Fruit fly (Drosophila melanogaster) whole organism, embryonic: ENCODE results near the gene CG6652.

ENCODE experiments used
- Antp ChIP-seq: fragments of 200-800 bp; sonication (Bioruptor generic); optimal IDR thresholded peaks from 3 replicates; lab custom pipeline; 2016; ENCODE audit warnings: missing biosample characterization, missing genetic modification characterization
- Bgb ChIP-seq: fragments of 200-800 bp; sonication (Bioruptor generic); IDR thresholded peaks from 2 replicates; pipeline ENCODE4 v1.3.6; 2022; ENCODE audit warnings: missing biosample characterization, missing genetic modification characterization; ENCODE audit not compliant: partially characterized antibody
- Bteb2 ChIP-seq: fragments of 200-800 bp; sonication (Bioruptor generic); optimal IDR thresholded peaks from 2 replicates; lab custom pipeline; 2016; ENCODE audit warnings: missing biosample characterization, missing genetic modification characterization
- CG11504 ChIP-seq: fragments of 200-800 bp; sonication (Bioruptor generic); optimal IDR thresholded peaks from 3 replicates; lab custom pipeline; 2019; ENCODE audit warnings: missing biosample characterization, mild to moderate bottlenecking, missing genetic modification characterization, moderate library complexity
- CG11695 ChIP-seq: fragments of 200-800 bp; sonication (Bioruptor generic); IDR thresholded peaks from 3 replicates; pipeline ENCODE4 v1.3.6; 2022; ENCODE audit warnings: missing biosample characterization, missing genetic modification characterization
- CG12236 ChIP-seq: fragments of 200-800 bp; sonication (Bioruptor generic); optimal IDR thresholded peaks from 2 replicates; lab custom pipeline; 2016; ENCODE audit warnings: missing biosample characterization, missing genetic modification characterization
- CG14014 ChIP-seq: fragments of 200-800 bp; sonication (Bioruptor generic); IDR thresholded peaks from 2 replicates; pipeline ENCODE4 v1.3.6; 2022; ENCODE audit warnings: missing biosample characterization, missing genetic modification characterization
- CG15269 ChIP-seq: fragments of 200-800 bp; sonication (Bioruptor generic); optimal IDR thresholded peaks from 2 replicates; lab custom pipeline; 2018; ENCODE audit warnings: missing biosample characterization, mild to moderate bottlenecking, missing genetic modification characterization, moderate library complexity
- CG18011 ChIP-seq: fragments of 200-800 bp; sonication (Bioruptor generic); optimal IDR thresholded peaks from 2 replicates; lab custom pipeline; 2017; ENCODE audit warnings: missing biosample characterization, missing genetic modification characterization, mild to moderate bottlenecking, moderate library complexity, missing genotype
- CG18764 ChIP-seq: fragments of 200-800 bp; sonication (Bioruptor generic); optimal IDR thresholded peaks from 3 replicates; lab custom pipeline; 2016; ENCODE audit warnings: missing biosample characterization, missing genetic modification characterization
- CG2120 ChIP-seq: fragments of 200-800 bp; sonication (Bioruptor generic); optimal IDR thresholded peaks from 3 replicates; lab custom pipeline; 2016; ENCODE audit warnings: missing biosample characterization, missing genetic modification characterization
- CG2875 ChIP-seq: fragments of 200-800 bp; sonication (Bioruptor generic); optimal IDR thresholded peaks from 2 replicates; lab custom pipeline; 2017; ENCODE audit warnings: missing biosample characterization, mild to moderate bottlenecking, missing genetic modification characterization, missing genetic modification reagents
- CG31388 ChIP-seq: fragments of 200-800 bp; sonication (Bioruptor generic); optimal IDR thresholded peaks from 2 replicates; lab custom pipeline; 2016; ENCODE audit warnings: missing biosample characterization, missing genetic modification characterization
- CG6254 ChIP-seq: fragments of 200-800 bp; sonication (Bioruptor generic); optimal IDR thresholded peaks from 3 replicates; lab custom pipeline; 2017; ENCODE audit warnings: mild to moderate bottlenecking, missing biosample characterization, missing genetic modification reagents, missing genetic modification characterization
- CG6683 ChIP-seq: fragments of 200-800 bp; sonication (Bioruptor generic); optimal IDR thresholded peaks from 2 replicates; lab custom pipeline; 2017; ENCODE audit warnings: missing biosample characterization, mild to moderate bottlenecking, missing genetic modification characterization, missing genetic modification reagents
- CG6813 ChIP-seq: fragments of 200-800 bp; sonication (Bioruptor generic); optimal IDR thresholded peaks from 2 replicates; lab custom pipeline; 2017; ENCODE audit warnings: missing biosample characterization, missing genetic modification characterization, mild to moderate bottlenecking, moderate library complexity, missing genetic modification reagents
- CG7928 ChIP-seq: fragments of 200-800 bp; sonication (Bioruptor generic); optimal IDR thresholded peaks from 2 replicates; lab custom pipeline; 2017; ENCODE audit warnings: missing biosample characterization, mild to moderate bottlenecking, missing genetic modification characterization
- CG8765 ChIP-seq: fragments of 200-800 bp; sonication (Bioruptor generic); IDR thresholded peaks from 2 replicates; pipeline ENCODE4 v1.3.6; 2022; ENCODE audit warnings: missing biosample characterization, missing genetic modification characterization
- CG9609 ChIP-seq: fragments of 200-800 bp; sonication (Bioruptor generic); optimal IDR thresholded peaks from 3 replicates; lab custom pipeline; 2016; ENCODE audit warnings: missing biosample characterization, missing genetic modification characterization
- CG9817 ChIP-seq: fragments of 200-800 bp; sonication (Bioruptor generic); optimal IDR thresholded peaks from 2 replicates; lab custom pipeline; 2018; ENCODE audit warnings: missing biosample characterization, mild to moderate bottlenecking, missing genetic modification characterization, moderate library complexity
- Dll ChIP-seq: fragments of 200-800 bp; sonication (Bioruptor generic); IDR thresholded peaks from 4 replicates; pipeline ENCODE4 v1.3.6; 2022; ENCODE audit warnings: missing biosample characterization, missing genetic modification characterization; ENCODE audit not compliant: partially characterized antibody
- Eip74EF ChIP-seq, 2 experiments: fragments of 200-800 bp in 1 of 2; fragments of >200 bp in 1 of 2; sonication (Bioruptor generic) in 1 of 2; optimal IDR thresholded peaks; 2 replicates each; lab custom pipeline; 2017 to 2019; ENCODE audit warnings: missing biosample characterization in 2 of 2, missing genetic modification characterization in 2 of 2, mild to moderate bottlenecking in 1 of 2, moderate library complexity in 1 of 2
- Jarid2 ChIP-seq: fragments of 200-800 bp; sonication (Bioruptor generic); optimal IDR thresholded peaks from 3 replicates; lab custom pipeline; 2017; ENCODE audit warnings: mild to moderate bottlenecking, missing biosample characterization, missing genetic modification reagents, missing genetic modification characterization
- Lim3 ChIP-seq: fragments of 200-800 bp; sonication (Bioruptor generic); IDR thresholded peaks from 2 replicates; pipeline ENCODE4 v1.3.6; 2022; ENCODE audit warnings: missing biosample characterization, missing genetic modification characterization
- Mes4 ChIP-seq: fragments of 200-800 bp; sonication (Bioruptor generic); optimal IDR thresholded peaks from 2 replicates; lab custom pipeline; 2016; ENCODE audit warnings: missing biosample characterization, missing genetic modification characterization
- NK7.1 ChIP-seq: fragments of 200-800 bp; sonication (Bioruptor generic); optimal IDR thresholded peaks from 3 replicates; lab custom pipeline; 2016; ENCODE audit warnings: missing biosample characterization, missing genetic modification characterization
- Nf-YB ChIP-seq: fragments of 200-800 bp; sonication (Bioruptor generic); optimal IDR thresholded peaks from 3 replicates; lab custom pipeline; 2019; ENCODE audit warnings: missing biosample characterization, mild to moderate bottlenecking, missing genetic modification characterization, moderate library complexity
- Optix ChIP-seq: fragments of 200-800 bp; sonication (Bioruptor generic); IDR thresholded peaks from 3 replicates; pipeline ENCODE4 v1.3.6; 2022; ENCODE audit warnings: missing biosample characterization, missing genetic modification characterization
- Sin3A ChIP-seq: fragments of >200 bp; optimal IDR thresholded peaks from 2 replicates; lab custom pipeline; 2018
- ac ChIP-seq: fragments of 200-800 bp; sonication (Bioruptor generic); optimal IDR thresholded peaks from 3 replicates; lab custom pipeline; 2017; ENCODE audit warnings: missing biosample characterization, mild to moderate bottlenecking, missing genetic modification characterization
- ase ChIP-seq: fragments of 200-800 bp; sonication (Bioruptor generic); IDR thresholded peaks from 3 replicates; pipeline ENCODE4 v1.3.6; 2022; ENCODE audit warnings: missing biosample characterization, missing genetic modification characterization
- chm ChIP-seq: fragments of 200-800 bp; sonication (Bioruptor generic); IDR thresholded peaks from 2 replicates; pipeline ENCODE4 v1.3.6; 2022; ENCODE audit warnings: missing biosample characterization, missing genetic modification characterization
- dm ChIP-seq: fragments of 200-800 bp; sonication (Bioruptor generic); optimal IDR thresholded peaks from 3 replicates; lab custom pipeline; 2016; ENCODE audit warnings: missing biosample characterization, missing genetic modification characterization
- ewg ChIP-seq: fragments of 200-800 bp; sonication (Bioruptor generic); optimal IDR thresholded peaks from 3 replicates; lab custom pipeline; 2017; ENCODE audit warnings: mild to moderate bottlenecking, missing biosample characterization, missing genetic modification reagents, missing genetic modification characterization
- ftz-f1 ChIP-seq: fragments of 200-800 bp; sonication (Bioruptor generic); optimal IDR thresholded peaks from 2 replicates; lab custom pipeline; 2016; ENCODE audit warnings: missing biosample characterization, missing genetic modification characterization
- gcm ChIP-seq: fragments of 200-800 bp; sonication (Bioruptor generic); optimal IDR thresholded peaks from 2 replicates; lab custom pipeline; 2019; ENCODE audit warnings: missing biosample characterization, mild to moderate bottlenecking, missing genetic modification characterization, moderate library complexity
- her ChIP-seq: fragments of 200-800 bp; sonication (Bioruptor generic); optimal IDR thresholded peaks from 2 replicates; lab custom pipeline; 2016; ENCODE audit warnings: missing biosample characterization, missing genetic modification characterization
- kah ChIP-seq: fragments of 200-800 bp; sonication (Bioruptor generic); optimal IDR thresholded peaks from 2 replicates; lab custom pipeline; 2018; ENCODE audit warnings: missing biosample characterization, mild to moderate bottlenecking, missing genetic modification characterization
- nau ChIP-seq: fragments of 200-800 bp; sonication (Bioruptor generic); optimal IDR thresholded peaks from 3 replicates; lab custom pipeline; 2017; ENCODE audit warnings: missing biosample characterization, mild to moderate bottlenecking, missing genetic modification characterization, missing genetic modification reagents
- odd ChIP-seq: fragments of 200-800 bp; sonication (Bioruptor generic); optimal IDR thresholded peaks from 2 replicates; lab custom pipeline; 2017; ENCODE audit warnings: missing biosample characterization, mild to moderate bottlenecking, missing genetic modification characterization
- peb ChIP-seq: fragments of 200-800 bp; sonication (Bioruptor generic); IDR thresholded peaks from 2 replicates; pipeline ENCODE4 v1.3.6; 2022; ENCODE audit warnings: missing biosample characterization, missing genetic modification characterization
- pzg ChIP-seq: fragments of 200-800 bp; sonication (Bioruptor generic); optimal IDR thresholded peaks from 3 replicates; lab custom pipeline; 2018; ENCODE audit warnings: missing biosample characterization, mild to moderate bottlenecking, missing genetic modification characterization, moderate library complexity
- ranshi ChIP-seq: fragments of 200-800 bp; sonication (Bioruptor generic); IDR thresholded peaks from 2 replicates; pipeline ENCODE4 v1.3.6; 2022; ENCODE audit warnings: missing biosample characterization, missing genetic modification characterization
- ro ChIP-seq: fragments of 200-800 bp; sonication (Bioruptor generic); IDR thresholded peaks from 2 replicates; pipeline ENCODE4 v1.3.6; 2022; ENCODE audit warnings: missing biosample characterization, missing genetic modification characterization
- run ChIP-seq: fragments of 200-800 bp; sonication (Bioruptor generic); optimal IDR thresholded peaks from 3 replicates; lab custom pipeline; 2018; ENCODE audit warnings: missing biosample characterization, mild to moderate bottlenecking, missing genetic modification characterization
- seq ChIP-seq: fragments of 200-800 bp; sonication (Bioruptor generic); IDR thresholded peaks from 2 replicates; pipeline ENCODE4 v1.3.6; 2022; ENCODE audit warnings: missing biosample characterization, missing genetic modification characterization
- slbo ChIP-seq: fragments of 200-800 bp; sonication (Bioruptor generic); IDR thresholded peaks from 2 replicates; pipeline ENCODE4 v1.3.6; 2022; ENCODE audit warnings: missing biosample characterization, missing genetic modification characterization
- tap ChIP-seq: fragments of 200-800 bp; optimal IDR thresholded peaks from 3 replicates; lab custom pipeline; 2019; ENCODE audit warnings: missing biosample characterization, mild to moderate bottlenecking, missing genetic modification characterization, moderate library complexity
- tx ChIP-seq: fragments of 200-800 bp; sonication (Bioruptor generic); optimal IDR thresholded peaks from 2 replicates; lab custom pipeline; 2016; ENCODE audit warnings: missing biosample characterization, missing genetic modification characterization
- zf30C ChIP-seq: fragments of 200-800 bp; sonication (Bioruptor generic); optimal IDR thresholded peaks from 3 replicates; lab custom pipeline; 2018; ENCODE audit warnings: missing biosample characterization, mild to moderate bottlenecking, missing genetic modification characterization

Gene CG6652

dm6 chr3L:17004218-17004759 is 18.4 kb downstream of the CG6652 start (continued):
- peak; percentile 29 for TF ChIP-seq CG7928 (GFP tag; lab: Kevin White, UChicago)
- TF ChIP-seq odd = peak; percentile 74
- peak; percentile 75 for TF ChIP-seq CG18764 (GFP tag; lab: Kevin White, UChicago)
- TF ChIP-seq NK7.1 (GFP tag; lab: Kevin White, UChicago) = peak; percentile 82
- peak; percentile 64 for TF ChIP-seq CG6683 (GFP tag; lab: Kevin White, UChicago)
- peak; percentile 80 for TF ChIP-seq CG31388 (GFP tag; lab: Kevin White, UChicago)
- TF ChIP-seq nau (GFP tag; lab: Kevin White, UChicago) = peak; percentile 69
- peak; percentile 88 for TF ChIP-seq seq (GFP tag; lab: Robert Waterston, UW)
- peak; percentile 57 for TF ChIP-seq kah
- peak; percentile 92 for TF ChIP-seq CG15269
- peak; percentile 92 for TF ChIP-seq CG9609 (GFP tag; lab: Kevin White, UChicago)
- peak; percentile 72; the same call in 1 of the 2 replicates for TF ChIP-seq peb
- TF ChIP-seq pzg = no peak
- peak; percentile 81 for TF ChIP-seq run
- peak; percentile 81 for TF ChIP-seq gcm (GFP tag; lab: Kevin White, UChicago)
- TF ChIP-seq CG2120 (GFP tag; lab: Kevin White, UChicago) = peak; percentile 93
- TF ChIP-seq chm (GFP tag; lab: Robert Waterston, UW) = no peak
- TF ChIP-seq Lim3 (GFP tag; lab: Robert Waterston, UW) = peak; percentile 65; the same call in 1 of the 2 replicates
- peak; percentile 85 for TF ChIP-seq CG12236 (GFP tag; lab: Kevin White, UChicago)
- TF ChIP-seq ewg (GFP tag; lab: Kevin White, UChicago) = peak; percentile 73
- peak; percentile 83 for TF ChIP-seq ranshi (GFP tag; lab: Robert Waterston, UW)
- peak; percentile 73 for TF ChIP-seq Mes4 (GFP tag; lab: Kevin White, UChicago)
- TF ChIP-seq CG8765 = 0 out of 2 replicates have a peak, but pooled peaks have one; percentile 25
- TF ChIP-seq ftz-f1 (GFP tag; lab: Kevin White, UChicago) = no peak
- TF ChIP-seq Dll (GFP tag; lab: Robert Waterston, UW) = no peak
- peak; percentile 54 for TF ChIP-seq CG2875 (GFP tag; lab: Kevin White, UChicago)
- TF ChIP-seq ase = peak; percentile 74
- TF ChIP-seq slbo (GFP tag; lab: Robert Waterston, UW) = peak; percentile 91
- peak; percentile 59 for TF ChIP-seq zf30C (GFP tag; lab: Kevin White, UChicago)
- peak; percentile 86 for TF ChIP-seq CG9817 (tag; lab: Kevin White, UChicago)
- peak; percentile 59 for TF ChIP-seq CG18011 (GFP tag; lab: Kevin White, UChicago)
- peak in 1 of 2 experiments; percentile 82 for TF ChIP-seq Eip74EF (GFP tag; optimal IDR thresholded peaks at IDR 0.05; lab: Kevin White, UChicago)
- TF ChIP-seq tx (GFP tag; lab: Kevin White, UChicago) = peak; percentile 86
- TF ChIP-seq Bgb (GFP tag; lab: Robert Waterston, UW) = no peak
- TF ChIP-seq CG11504 = peak; percentile 93
- TF ChIP-seq CG11695 (GFP tag; lab: Robert Waterston, UW) = peak; percentile 91
- peak; percentile 87 for TF ChIP-seq her (GFP tag; lab: Kevin White, UChicago)
- TF ChIP-seq ac (GFP tag; lab: Kevin White, UChicago) = no peak
- TF ChIP-seq tap (tag; lab: Kevin White, UChicago) = peak; percentile 78
- peak; percentile 76 for TF ChIP-seq Nf-YB
- TF ChIP-seq CG6254 (GFP tag; lab: Kevin White, UChicago) = peak; percentile 37
- TF ChIP-seq dm (GFP tag; lab: Kevin White, UChicago) = peak; percentile 73
- TF ChIP-seq Antp (GFP tag; lab: Kevin White, UChicago) = peak; percentile 92
- TF ChIP-seq CG6813 (GFP tag; lab: Kevin White, UChicago) = peak; percentile 60
- TF ChIP-seq Bteb2 (GFP tag; lab: Kevin White, UChicago) = peak; percentile 89
- peak; percentile 81 for TF ChIP-seq Optix (GFP tag; lab: Robert Waterston, UW)
- peak; percentile 67 for TF ChIP-seq Jarid2 (GFP tag; lab: Kevin White, UChicago)
- TF ChIP-seq CG14014 = peak; percentile 89
- peak; percentile 51; the same call in 1 of the 2 replicates for TF ChIP-seq ro (GFP tag; lab: Robert Waterston, UW)
- no peak for TF ChIP-seq Sin3A (lab: Kevin White, UChicago)
